Fruit fly (Drosophila melanogaster): ENCODE measurements around the gene Polr2D.
A peak's percentile ranks its signal among the peaks of the same experiment; 100 is the strongest.

The Polr2D gene

dm6 chr3R:18297444-18298297 is 42.4 kb upstream of the Polr2D start (continued):
- peak; percentile 56 for TF ChIP-seq achi (GFP tag; optimal IDR thresholded peaks at IDR 0.05)
- no peak for TF ChIP-seq fd85E (GFP tag; optimal IDR thresholded peaks at IDR 0.05)
- TF ChIP-seq CG9139 (GFP tag; optimal IDR thresholded peaks at IDR 0.05), result no peak
- TF ChIP-seq svp (GFP tag), result peak; percentile 67
- no peak for TF ChIP-seq Smox (GFP tag; optimal IDR thresholded peaks at IDR 0.05)
- TF ChIP-seq Met (GFP tag; optimal IDR thresholded peaks at IDR 0.05), result no peak
- TF ChIP-seq ss (GFP tag; optimal IDR thresholded peaks at IDR 0.05), result no peak
- no peak for TF ChIP-seq Sox102F (GFP tag; optimal IDR thresholded peaks at IDR 0.05)
- TF ChIP-seq eg (GFP tag; IDR thresholded peaks at IDR 0.05), result peak; percentile 58; the same call in 2 of the 3 replicates
- no peak for TF ChIP-seq topi (GFP tag; optimal IDR thresholded peaks at IDR 0.05)
- TF ChIP-seq lz (GFP tag; optimal IDR thresholded peaks at IDR 0.05), result no peak
- TF ChIP-seq Ets96B (tag; optimal IDR thresholded peaks at IDR 0.05), result no peak
- TF ChIP-seq CG3032 (tag; optimal IDR thresholded peaks at IDR 0.05), result peak; percentile 13
- peak; percentile 47 for TF ChIP-seq Hr4 (GFP tag; optimal IDR thresholded peaks at IDR 0.05)
- TF ChIP-seq CG6163 (GFP tag; IDR thresholded peaks at IDR 0.05), result peak; percentile 57; the same call in 1 of the 3 replicates
- no peak for TF ChIP-seq vri (GFP tag; optimal IDR thresholded peaks at IDR 0.05)
- no peak for TF ChIP-seq CG6808 (GFP tag; optimal IDR thresholded peaks at IDR 0.05)
- no peak for TF ChIP-seq dsx (GFP tag; optimal IDR thresholded peaks at IDR 0.05; ENCODE audit: poor library complexity, severe bottlenecking)
- peak; percentile 46 for TF ChIP-seq CG10631 (GFP tag; optimal IDR thresholded peaks at IDR 0.05)
- TF ChIP-seq OdsH (GFP tag; optimal IDR thresholded peaks at IDR 0.05), result peak; percentile 44
- TF ChIP-seq dac (GFP tag; optimal IDR thresholded peaks at IDR 0.05), result peak; percentile 31
- no peak for TF ChIP-seq cyc (GFP tag; optimal IDR thresholded peaks at IDR 0.05)
- no peak for TF ChIP-seq pdm3 (GFP tag; optimal IDR thresholded peaks at IDR 0.05)
- peak in 1 of 2 experiments; percentile 19 for TF ChIP-seq salr (GFP tag; optimal IDR thresholded peaks at IDR 0.05)
- peak; percentile 17 for TF ChIP-seq CG6276 (GFP tag; optimal IDR thresholded peaks at IDR 0.05)
- peak; percentile 4 for TF ChIP-seq CG7368 (GFP tag; optimal IDR thresholded peaks at IDR 0.05)

- TF ChIP-seq Ets21C (GFP tag; optimal IDR thresholded peaks at IDR 0.05) (no peak), CG32006 (GFP tag; optimal IDR thresholded peaks at IDR 0.05) (no peak), Lpt (GFP tag; optimal IDR thresholded peaks at IDR 0.05) (no peak), svp (GFP tag) (peak; percentile 76), CG31627 (GFP tag; optimal IDR thresholded peaks at IDR 0.05) (no peak), Eip78C (GFP tag) (peak; percentile 18), CG9139 (GFP tag; optimal IDR thresholded peaks at IDR 0.05) (no peak), dsx (GFP tag; optimal IDR thresholded peaks at IDR 0.05; ENCODE audit: poor library complexity, severe bottlenecking) (peak; percentile 49), ss (GFP tag; optimal IDR thresholded peaks at IDR 0.05) (no peak), Eip75B (GFP tag; optimal IDR thresholded peaks at IDR 0.05) (no peak), vri (GFP tag; optimal IDR thresholded peaks at IDR 0.05) (no peak), Sox15 (GFP tag; optimal IDR thresholded peaks at IDR 0.05) (no peak), Hr4 (GFP tag; optimal IDR thresholded peaks at IDR 0.05) (no peak), CG11294 (GFP tag; IDR thresholded peaks at IDR 0.05) (no peak), CG6163 (GFP tag; IDR thresholded peaks at IDR 0.05) (no peak)
Observed at dm6 chr3R:18296737-18297136, 41.5 kb upstream of the Polr2D start.

DNA sequence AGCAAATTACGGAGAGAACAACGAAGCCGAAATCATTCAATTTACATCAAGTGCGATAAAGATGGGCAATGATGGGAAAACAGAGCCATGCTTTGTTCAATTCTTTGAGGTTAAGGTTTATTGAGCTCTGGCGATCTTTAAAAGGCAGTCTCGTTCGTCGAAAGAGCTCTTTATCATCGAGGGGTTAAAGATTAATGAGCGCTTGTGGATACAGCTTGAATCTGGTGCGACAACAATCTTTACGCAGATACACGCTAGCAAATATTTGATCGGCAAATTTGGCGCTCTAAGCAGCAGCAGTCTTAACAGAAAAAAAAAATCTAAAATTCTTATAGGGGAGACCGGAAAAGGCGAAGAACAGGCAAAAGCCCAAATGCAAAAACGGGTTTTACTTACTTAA is 40.8 kb upstream of the Polr2D start:
- TF ChIP-seq CG7368 (GFP tag; optimal IDR thresholded peaks at IDR 0.05), result no peak
- TF ChIP-seq Eip78C (GFP tag), result peak; percentile 40
- TF ChIP-seq salr (GFP tag; optimal IDR thresholded peaks at IDR 0.05), result no peak
- peak; percentile 71 for TF ChIP-seq fkh (GFP tag; optimal IDR thresholded peaks at IDR 0.05)
- no peak for TF ChIP-seq Hr39 (GFP tag; optimal IDR thresholded peaks at IDR 0.05)
- TF ChIP-seq CG6163 (GFP tag; IDR thresholded peaks at IDR 0.05), result no peak
- no peak for TF ChIP-seq CG10669 (GFP tag; optimal IDR thresholded peaks at IDR 0.05)
- TF ChIP-seq CG31627 (GFP tag; optimal IDR thresholded peaks at IDR 0.05), result no peak
- peak; percentile 97 for TF ChIP-seq svp (GFP tag)
- TF ChIP-seq topi (GFP tag; optimal IDR thresholded peaks at IDR 0.05), result no peak
- TF ChIP-seq Lpt (GFP tag; optimal IDR thresholded peaks at IDR 0.05), result no peak
- TF ChIP-seq pdm3 (GFP tag; optimal IDR thresholded peaks at IDR 0.05), result no peak
- no peak for TF ChIP-seq CG8319 (GFP tag; optimal IDR thresholded peaks at IDR 0.05)
- no peak for TF ChIP-seq CG34406 (GFP tag; optimal IDR thresholded peaks at IDR 0.05)
- no peak for TF ChIP-seq eg (GFP tag; IDR thresholded peaks at IDR 0.05)
- no peak for TF ChIP-seq esn (GFP tag; optimal IDR thresholded peaks at IDR 0.05)
- peak; percentile 39 for TF ChIP-seq Eip93F (GFP tag; optimal IDR thresholded peaks at IDR 0.05)
- peak; percentile 8 for TF ChIP-seq vri (GFP tag; optimal IDR thresholded peaks at IDR 0.05)
